ENCODE assay signal across 1 fruit fly cellular context in the genomic region with DNA sequence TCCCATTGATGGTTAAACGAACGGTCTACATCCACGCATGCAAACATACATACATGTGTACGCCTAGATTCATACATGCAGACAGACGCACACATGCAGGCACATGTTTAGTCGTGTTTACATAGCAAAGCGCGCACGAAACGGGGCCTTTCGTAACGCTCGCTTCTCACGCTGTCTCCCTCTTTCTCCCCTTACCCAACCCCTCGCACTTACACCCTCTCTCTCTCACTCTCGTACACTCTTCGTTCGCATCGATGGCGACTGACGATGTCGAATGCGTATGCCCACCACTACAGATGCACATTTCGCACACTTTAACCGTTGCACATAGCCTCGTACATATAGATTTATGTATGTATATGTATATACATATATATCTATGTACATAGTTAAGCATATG.
TF ChIP-seq lines count a peak whose summit lies in the region.

No protein-coding gene starts in this region.

TF ChIP-seq in whole organism, embryonic, 481 proteins besides CTCF, POLR2A, EP300 and RAD21 (continued from another document and continues in another):
- TF ChIP-seq Bteb2 (GFP tag; optimal IDR thresholded peaks at IDR 0.05; lab: Kevin White, UChicago) (no peak), CG13894 (tag; optimal IDR thresholded peaks at IDR 0.05; lab: Kevin White, UChicago) (peak; percentile 86), gro (GFP tag; optimal IDR thresholded peaks at IDR 0.05; lab: Kevin White, UChicago) (no peak), CG12299 (tag; optimal IDR thresholded peaks at IDR 0.05; lab: Kevin White, UChicago) (no peak), chinmo (GFP tag; IDR thresholded peaks at IDR 0.05; lab: Robert Waterston, UW; ENCODE audit: partially characterized antibody) (peak; percentile 88; the same call in 2 of the 4 replicates), sug (tag; optimal IDR thresholded peaks at IDR 0.05; lab: Kevin White, UChicago) (peak; percentile 16), cato (GFP tag; optimal IDR thresholded peaks at IDR 0.05; lab: Kevin White, UChicago; ENCODE audit: borderline replicate concordance) (no peak), H15 (GFP tag; IDR thresholded peaks at IDR 0.05; lab: Robert Waterston, UW) (no peak), psq (GFP tag; optimal IDR thresholded peaks at IDR 0.05; lab: Kevin White, UChicago) (peak; percentile 45), Rfx (GFP tag; IDR thresholded peaks at IDR 0.05; lab: Robert Waterston, UW) (no peak; the same call in 1 of the 2 replicates), Deaf1 (tag; optimal IDR thresholded peaks at IDR 0.05; lab: Kevin White, UChicago) (peak; percentile 94), pfk (GFP tag; optimal IDR thresholded peaks at IDR 0.05; lab: Kevin White, UChicago) (peak; percentile 51), caup (GFP tag; optimal IDR thresholded peaks at IDR 0.05; lab: Kevin White, UChicago; ENCODE audit: severe bottlenecking) (peak; percentile 7), gsb-n (tag; optimal IDR thresholded peaks at IDR 0.05; lab: Kevin White, UChicago) (peak; percentile 17), CG6254 (GFP tag; optimal IDR thresholded peaks at IDR 0.05; lab: Kevin White, UChicago) (no peak), sd (tag; optimal IDR thresholded peaks at IDR 0.05; lab: Kevin White, UChicago) (peak; percentile 14), CG6175 (GFP tag; IDR thresholded peaks at IDR 0.05; lab: Robert Waterston, UW) (no peak), CG15514 (GFP tag; optimal IDR thresholded peaks at IDR 0.05; lab: Kevin White, UChicago) (no peak), B-H2 (GFP tag; optimal IDR thresholded peaks at IDR 0.05; lab: Kevin White, UChicago) (peak; percentile 16), vfl (GFP tag; optimal IDR thresholded peaks at IDR 0.05; lab: Kevin White, UChicago) (no peak), CG5953 (GFP tag; IDR thresholded peaks at IDR 0.05; lab: Robert Waterston, UW) (no peak), CG8765 (GFP tag; IDR thresholded peaks at IDR 0.05; lab: Robert Waterston, UW) (no peak), tll (GFP tag; optimal IDR thresholded peaks at IDR 0.05; lab: Kevin White, UChicago) (no peak), HLHmδ (GFP tag; optimal IDR thresholded peaks at IDR 0.05; lab: Kevin White, UChicago) (peak; percentile 45), pb (GFP tag; optimal IDR thresholded peaks at IDR 0.05; lab: Kevin White, UChicago) (no peak), cad (GFP tag; optimal IDR thresholded peaks at IDR 0.05; lab: Kevin White, UChicago) (no peak), repo (GFP tag; optimal IDR thresholded peaks at IDR 0.05; lab: Kevin White, UChicago) (no peak), ac (GFP tag; optimal IDR thresholded peaks at IDR 0.05; lab: Kevin White, UChicago) (no peak), nerfin-1 (tag; optimal IDR thresholded peaks at IDR 0.05; lab: Kevin White, UChicago) (peak; percentile 21), seq (GFP tag; IDR thresholded peaks at IDR 0.05; lab: Robert Waterston, UW) (no peak), CG16815 (GFP tag; optimal IDR thresholded peaks at IDR 0.05; lab: Kevin White, UChicago) (no peak), CG15696 (tag; optimal IDR thresholded peaks at IDR 0.05; lab: Kevin White, UChicago) (no peak), sens-2 (GFP tag; IDR thresholded peaks at IDR 0.05; lab: Robert Waterston, UW) (no peak), HmgD (GFP tag; optimal IDR thresholded peaks at IDR 0.05; lab: Kevin White, UChicago) (peak; percentile 22), CG17829 (tag; optimal IDR thresholded peaks at IDR 0.05; lab: Kevin White, UChicago) (peak; percentile 27), Optix (GFP tag; IDR thresholded peaks at IDR 0.05; lab: Robert Waterston, UW) (no peak), CG6791 (GFP tag; IDR thresholded peaks at IDR 0.05; lab: Robert Waterston, UW; ENCODE audit: partially characterized antibody) (0 out of 3 replicates have a peak, but pooled peaks have one; percentile 31), Fer1 (GFP tag; optimal IDR thresholded peaks at IDR 0.05; lab: Kevin White, UChicago) (peak; percentile 12), Jarid2 (GFP tag; optimal IDR thresholded peaks at IDR 0.05; lab: Kevin White, UChicago) (no peak), ab (GFP tag; optimal IDR thresholded peaks at IDR 0.05; lab: Kevin White, UChicago) (no peak), CG4360 (GFP tag; IDR thresholded peaks at IDR 0.05; lab: Robert Waterston, UW) (peak; percentile 19; the same call in 1 of the 2 replicates), Hey (tag; optimal IDR thresholded peaks at IDR 0.05; lab: Kevin White, UChicago) (peak; percentile 56), CG43689 (GFP tag; IDR thresholded peaks at IDR 0.05; lab: Robert Waterston, UW) (no peak), ci (GFP tag; IDR thresholded peaks at IDR 0.05; lab: Robert Waterston, UW) (peak; percentile 43; the same call in 1 of the 3 replicates), CG17385 (GFP tag; optimal IDR thresholded peaks at IDR 0.05; lab: Kevin White, UChicago) (peak; percentile 2), Six4 (GFP tag; optimal IDR thresholded peaks at IDR 0.05; lab: Kevin White, UChicago) (no peak), NC2β (GFP tag; optimal IDR thresholded peaks at IDR 0.05; lab: Kevin White, UChicago) (no peak), D (optimal IDR thresholded peaks at IDR 0.05; lab: Kevin White, UChicago) (peak; percentile 57), D (GFP tag; optimal IDR thresholded peaks at IDR 0.05; lab: Kevin White, UChicago) (no peak), Lim3 (GFP tag; IDR thresholded peaks at IDR 0.05; lab: Robert Waterston, UW) (no peak), CG14050 (GFP tag; IDR thresholded peaks at IDR 0.05; lab: Robert Waterston, UW) (no peak), ash1 (GFP tag; optimal IDR thresholded peaks at IDR 0.05; lab: Kevin White, UChicago) (peak; percentile 72), CG15479 (GFP tag; optimal IDR thresholded peaks at IDR 0.05; lab: Kevin White, UChicago) (peak; percentile 36), CG1603 (tag; optimal IDR thresholded peaks at IDR 0.05; lab: Kevin White, UChicago) (peak; percentile 10), CG7963 (GFP tag; IDR thresholded peaks at IDR 0.05; lab: Robert Waterston, UW; ENCODE audit: partially characterized antibody) (no peak), corto (GFP tag; optimal IDR thresholded peaks at IDR 0.05; lab: Kevin White, UChicago) (no peak), CG4707 (GFP tag; optimal IDR thresholded peaks at IDR 0.05; lab: Kevin White, UChicago) (peak; percentile 7), CG10543 (GFP tag; optimal IDR thresholded peaks at IDR 0.05; lab: Kevin White, UChicago) (peak; percentile 81), Pdp1 (GFP tag; optimal IDR thresholded peaks at IDR 0.05; lab: Kevin White, UChicago) (peak in 1 of 2 experiments; percentile 65), insv (GFP tag; optimal IDR thresholded peaks at IDR 0.05; lab: Kevin White, UChicago) (no peak), bab2 (GFP tag; optimal IDR thresholded peaks at IDR 0.05; lab: Kevin White, UChicago) (no peak), CG12071 (GFP tag; optimal IDR thresholded peaks at IDR 0.05; lab: Kevin White, UChicago) (peak; percentile 36), D19A (tag; optimal IDR thresholded peaks at IDR 0.05; lab: Kevin White, UChicago) (peak; percentile 13), fd102C (GFP tag; optimal IDR thresholded peaks at IDR 0.05; lab: Kevin White, UChicago) (no peak), CG17802 (tag; optimal IDR thresholded peaks at IDR 0.05; lab: Kevin White, UChicago) (no peak), crol (GFP tag; IDR thresholded peaks at IDR 0.05; lab: Robert Waterston, UW) (peak; percentile 87), MBD-R2 (GFP tag; IDR thresholded peaks at IDR 0.05; lab: Robert Waterston, UW) (no peak), CG8290 (GFP tag; optimal IDR thresholded peaks at IDR 0.05; lab: Kevin White, UChicago) (peak; percentile 38), CG8290 (tag; optimal IDR thresholded peaks at IDR 0.05; lab: Kevin White, UChicago) (peak; percentile 55 to 82), CG2889 (GFP tag; IDR thresholded peaks at IDR 0.05; lab: Robert Waterston, UW) (no peak), CG10431 (GFP tag; optimal IDR thresholded peaks at IDR 0.05; lab: Kevin White, UChicago) (no peak), wor (GFP tag; IDR thresholded peaks at IDR 0.05; lab: Robert Waterston, UW) (no peak), CG10959 (GFP tag; IDR thresholded peaks at IDR 0.05; lab: Robert Waterston, UW) (no peak), CG17359 (tag; optimal IDR thresholded peaks at IDR 0.05; lab: Kevin White, UChicago) (no peak), Hmx (GFP tag; optimal IDR thresholded peaks at IDR 0.05; lab: Kevin White, UChicago) (no peak), p53 (GFP tag; optimal IDR thresholded peaks at IDR 0.05; lab: Kevin White, UChicago) (peak; percentile 97), row (GFP tag; IDR thresholded peaks at IDR 0.05; lab: Robert Waterston, UW) (0 out of 3 replicates have a peak, but pooled peaks have one; percentile 17), CG8359 (GFP tag; optimal IDR thresholded peaks at IDR 0.05; lab: Kevin White, UChicago; ENCODE audit: borderline replicate concordance) (no peak), knrl (GFP tag; IDR thresholded peaks at IDR 0.05; lab: Robert Waterston, UW; ENCODE audit: partially characterized antibody) (no peak), fu2 (GFP tag; optimal IDR thresholded peaks at IDR 0.05; lab: Kevin White, UChicago) (no peak), mam (GFP tag; optimal IDR thresholded peaks at IDR 0.05; lab: Kevin White, UChicago) (no peak), Eip74EF (GFP tag; optimal IDR thresholded peaks at IDR 0.05; lab: Kevin White, UChicago) (no peak), Hand (GFP tag; optimal IDR thresholded peaks at IDR 0.05; lab: Kevin White, UChicago) (peak; percentile 0), CG12391 (tag; optimal IDR thresholded peaks at IDR 0.05; lab: Kevin White, UChicago) (no peak), crc (GFP tag; optimal IDR thresholded peaks at IDR 0.05; lab: Kevin White, UChicago) (no peak), abd-A (tag; optimal IDR thresholded peaks at IDR 0.05; lab: Kevin White, UChicago) (peak; percentile 65), sob (GFP tag; IDR thresholded peaks at IDR 0.05; lab: Robert Waterston, UW) (0 out of 2 replicates have a peak, but pooled peaks have one; percentile 28), ara (GFP tag; IDR thresholded peaks at IDR 0.05; lab: Robert Waterston, UW) (no peak), CrebB (tag; optimal IDR thresholded peaks at IDR 0.05; lab: Kevin White, UChicago) (peak; percentile 13), nom (GFP tag; optimal IDR thresholded peaks at IDR 0.05; lab: Kevin White, UChicago) (peak; percentile 22), Spps (tag; optimal IDR thresholded peaks at IDR 0.05; lab: Kevin White, UChicago) (no peak), chm (GFP tag; IDR thresholded peaks at IDR 0.05; lab: Robert Waterston, UW) (0 out of 2 replicates have a peak, but pooled peaks have one; percentile 59), Drgx (GFP tag; IDR thresholded peaks at IDR 0.05; lab: Robert Waterston, UW) (no peak), ato (GFP tag; IDR thresholded peaks at IDR 0.05; lab: Robert Waterston, UW; ENCODE audit: partially characterized antibody) (no peak), lab (GFP tag; optimal IDR thresholded peaks at IDR 0.05; lab: Kevin White, UChicago) (peak; percentile 13), Sox100B (GFP tag; optimal IDR thresholded peaks at IDR 0.05; lab: Kevin White, UChicago) (no peak), CG4404 (GFP tag; IDR thresholded peaks at IDR 0.05; lab: Robert Waterston, UW) (no peak), CG17568 (GFP tag; optimal IDR thresholded peaks at IDR 0.05; lab: Kevin White, UChicago) (no peak), CG12659 (GFP tag; optimal IDR thresholded peaks at IDR 0.05; lab: Kevin White, UChicago) (no peak), Mrtf (GFP tag; IDR thresholded peaks at IDR 0.05; lab: Robert Waterston, UW) (no peak), Ada2b (GFP tag; IDR thresholded peaks at IDR 0.05; lab: Robert Waterston, UW) (no peak), CG6813 (GFP tag; optimal IDR thresholded peaks at IDR 0.05; lab: Kevin White, UChicago) (no peak), zfh1 (GFP tag; IDR thresholded peaks at IDR 0.05; lab: Robert Waterston, UW) (no peak), CG1832 (GFP tag; optimal IDR thresholded peaks at IDR 0.05; lab: Kevin White, UChicago) (peak; percentile 77), wdn (GFP tag; IDR thresholded peaks at IDR 0.05; lab: Robert Waterston, UW) (no peak), gem (tag; optimal IDR thresholded peaks at IDR 0.05; lab: Kevin White, UChicago) (no peak), ems (GFP tag; optimal IDR thresholded peaks at IDR 0.05; lab: Kevin White, UChicago) (no peak), grn (GFP tag; optimal IDR thresholded peaks at IDR 0.05; lab: Kevin White, UChicago) (no peak), kay (GFP tag; optimal IDR thresholded peaks at IDR 0.05; lab: Kevin White, UChicago) (no peak), CG8089 (GFP tag; optimal IDR thresholded peaks at IDR 0.05; lab: Kevin White, UChicago) (no peak), CG13775 (GFP tag; optimal IDR thresholded peaks at IDR 0.05; lab: Kevin White, UChicago) (no peak), Opbp (GFP tag; IDR thresholded peaks at IDR 0.05; lab: Robert Waterston, UW; ENCODE audit: partially characterized antibody) (0 out of 3 replicates have a peak, but pooled peaks have one; percentile 24), pros (GFP tag; optimal IDR thresholded peaks at IDR 0.05; lab: Kevin White, UChicago) (peak; percentile 77), ind (GFP tag; optimal IDR thresholded peaks at IDR 0.05; lab: Kevin White, UChicago) (no peak), CG14710 (tag; optimal IDR thresholded peaks at IDR 0.05; lab: Kevin White, UChicago) (no peak), CG4328 (GFP tag; optimal IDR thresholded peaks at IDR 0.05; lab: Kevin White, UChicago) (peak; percentile 38), mirr (GFP tag; optimal IDR thresholded peaks at IDR 0.05; lab: Kevin White, UChicago) (peak; percentile 57), CG2678 (tag; optimal IDR thresholded peaks at IDR 0.05; lab: Kevin White, UChicago) (peak; percentile 4), mld (GFP tag; IDR thresholded peaks at IDR 0.05; lab: Robert Waterston, UW; ENCODE audit: partially characterized antibody) (no peak), CG6654 (GFP tag; optimal IDR thresholded peaks at IDR 0.05; lab: Kevin White, UChicago) (no peak), CG18599 (GFP tag; optimal IDR thresholded peaks at IDR 0.05; lab: Kevin White, UChicago) (peak; percentile 55), cwo (GFP tag; optimal IDR thresholded peaks at IDR 0.05; lab: Kevin White, UChicago) (peak; percentile 9), CG5180 (GFP tag; optimal IDR thresholded peaks at IDR 0.05; lab: Kevin White, UChicago) (peak; percentile 31), vvl (GFP tag; IDR thresholded peaks at IDR 0.05; lab: Robert Waterston, UW) (peak; percentile 21; the same call in 1 of the 2 replicates), rib (GFP tag; IDR thresholded peaks at IDR 0.05; lab: Robert Waterston, UW) (peak; percentile 63), CG12942 (GFP tag; optimal IDR thresholded peaks at IDR 0.05; lab: Kevin White, UChicago) (no peak), CG8388 (GFP tag; optimal IDR thresholded peaks at IDR 0.05; lab: Kevin White, UChicago) (no peak), Camta (GFP tag; optimal IDR thresholded peaks at IDR 0.05; lab: Kevin White, UChicago) (no peak)
